Worm (Caenorhabditis elegans) whole organism, L2 larva: ENCODE measurements around the gene nhx-1.
"Not testable (repeated sequence)": the region's sequence is repeated elsewhere in the genome, so short reads cannot be mapped to it uniquely, and the experiment has no call there.

ENCODE experiments used
- C34F6.9 ChIP-seq: fragments of 150-350 bp; optimal IDR thresholded peaks from 2 replicates; lab custom pipeline; 2014; ENCODE audit warnings: missing biosample characterization, missing genetic modification characterization
- F13H6.1 ChIP-seq: sonication (generic microtip); optimal IDR thresholded peaks from 2 replicates; lab custom pipeline; 2016; ENCODE audit warnings: missing genetic modification characterization, missing compliant biosample characterization
- R02D3.7 ChIP-seq: fragments of 150-350 bp; optimal IDR thresholded peaks from 2 replicates; lab custom pipeline; 2014; ENCODE audit warnings: missing biosample characterization, missing genetic modification characterization
- Y55F3AM.14 ChIP-seq: fragments of 200-800 bp; sonication (Bioruptor generic); optimal IDR thresholded peaks from 2 replicates; lab custom pipeline; 2018; ENCODE audit warnings: mild to moderate bottlenecking, missing genetic modification characterization, missing compliant biosample characterization
- ZK546.5 ChIP-seq: sonication (generic microtip); optimal IDR thresholded peaks from 2 replicates; lab custom pipeline; 2017; ENCODE audit warnings: missing biosample characterization, missing genetic modification characterization
- ceh-16 ChIP-seq: fragments of 150-350 bp; optimal IDR thresholded peaks from 2 replicates; lab custom pipeline; 2014; ENCODE audit warnings: missing biosample characterization, missing genetic modification characterization
- crh-2 ChIP-seq: sonication (generic microtip); optimal IDR thresholded peaks from 2 replicates; lab custom pipeline; 2017; ENCODE audit warnings: missing biosample characterization, missing genetic modification characterization
- dmd-4 ChIP-seq: sonication (generic microtip); optimal IDR thresholded peaks from 2 replicates; lab custom pipeline; 2017; ENCODE audit warnings: missing biosample characterization, missing genetic modification characterization
- elt-1 ChIP-seq: fragments of 150-350 bp; optimal IDR thresholded peaks from 2 replicates; lab custom pipeline; 2014; ENCODE audit warnings: missing biosample characterization, missing genetic modification characterization
- elt-3 ChIP-seq: sonication (generic microtip); optimal IDR thresholded peaks from 2 replicates; lab custom pipeline; 2017; ENCODE audit warnings: missing biosample characterization, missing genetic modification characterization
- fos-1 ChIP-seq: fragments of 150-350 bp; optimal IDR thresholded peaks from 2 replicates; lab custom pipeline; 2014; ENCODE audit warnings: missing biosample characterization, missing genetic modification characterization
- lin-13 ChIP-seq: fragments of 150-350 bp; optimal IDR thresholded peaks from 2 replicates; lab custom pipeline; 2014; ENCODE audit warnings: missing biosample characterization, missing genetic modification reagents, missing genetic modification characterization
- lin-39 ChIP-seq: fragments of 150-350 bp; optimal IDR thresholded peaks from 2 replicates; lab custom pipeline; 2014; ENCODE audit warnings: missing biosample characterization, missing genetic modification reagents, missing genetic modification characterization
- mab-5 ChIP-seq: fragments of 150-350 bp; optimal IDR thresholded peaks from 2 replicates; lab custom pipeline; 2014; ENCODE audit warnings: missing biosample characterization, missing genetic modification characterization
- mbf-1 ChIP-seq: sonication (generic microtip); optimal IDR thresholded peaks from 2 replicates; lab custom pipeline; 2017; ENCODE audit warnings: missing biosample characterization, missing genetic modification characterization
- mdl-1 ChIP-seq, 2 experiments: fragments of 150-350 bp in 1 of 2; sonication (generic microtip) in 1 of 2; optimal IDR thresholded peaks; 2 replicates each; lab custom pipeline; 2017; ENCODE audit warnings: missing biosample characterization in 2 of 2, missing genetic modification characterization in 2 of 2
- nhr-10 ChIP-seq: sonication (generic microtip); optimal IDR thresholded peaks from 2 replicates; lab custom pipeline; 2017; ENCODE audit warnings: missing biosample characterization, missing genetic modification characterization
- nhr-11 ChIP-seq: fragments of 150-350 bp; optimal IDR thresholded peaks from 2 replicates; lab custom pipeline; 2014; ENCODE audit warnings: missing biosample characterization, missing genetic modification characterization
- nhr-129 ChIP-seq: fragments of 150-350 bp; optimal IDR thresholded peaks from 2 replicates; lab custom pipeline; 2014; ENCODE audit warnings: missing biosample characterization, missing genetic modification characterization
- nhr-21 ChIP-seq: fragments of 150-350 bp; optimal IDR thresholded peaks from 2 replicates; lab custom pipeline; 2014; ENCODE audit warnings: missing biosample characterization, missing genetic modification characterization
- nhr-23 ChIP-seq: fragments of 150-350 bp; optimal IDR thresholded peaks from 2 replicates; lab custom pipeline; 2014; ENCODE audit warnings: missing biosample characterization, missing genetic modification reagents, missing genetic modification characterization
- nhr-237 ChIP-seq: fragments of 150-350 bp; optimal IDR thresholded peaks from 2 replicates; lab custom pipeline; 2014; ENCODE audit warnings: missing biosample characterization, missing genetic modification characterization
- nhr-6 ChIP-seq: fragments of 150-350 bp; optimal IDR thresholded peaks from 2 replicates; lab custom pipeline; 2014; ENCODE audit warnings: missing biosample characterization, missing genetic modification characterization
- nhr-77 ChIP-seq: fragments of 150-350 bp; optimal IDR thresholded peaks from 2 replicates; lab custom pipeline; 2014; ENCODE audit warnings: missing biosample characterization, missing genetic modification characterization
- peb-1 ChIP-seq: fragments of 150-350 bp; optimal IDR thresholded peaks from 2 replicates; lab custom pipeline; 2014; ENCODE audit warnings: missing biosample characterization, missing genetic modification characterization
- sma-3 ChIP-seq: sonication (generic microtip); optimal IDR thresholded peaks from 2 replicates; lab custom pipeline; 2016; ENCODE audit warnings: missing genetic modification reagents, missing genetic modification characterization, missing compliant biosample characterization
- unc-39 ChIP-seq: fragments of 150-350 bp; optimal IDR thresholded peaks from 2 replicates; lab custom pipeline; 2014; ENCODE audit warnings: missing biosample characterization, missing genetic modification characterization
- unc-55 ChIP-seq: fragments of 150-350 bp; sonication (generic microtip); optimal IDR thresholded peaks from 3 replicates; lab custom pipeline; 2014; ENCODE audit warnings: missing biosample characterization, missing genetic modification reagents, missing genetic modification characterization
- ztf-4 ChIP-seq: fragments of 150-350 bp; optimal IDR thresholded peaks from 2 replicates; lab custom pipeline; 2014; ENCODE audit warnings: missing biosample characterization, missing genetic modification characterization

The nhx-1 gene

DNA sequence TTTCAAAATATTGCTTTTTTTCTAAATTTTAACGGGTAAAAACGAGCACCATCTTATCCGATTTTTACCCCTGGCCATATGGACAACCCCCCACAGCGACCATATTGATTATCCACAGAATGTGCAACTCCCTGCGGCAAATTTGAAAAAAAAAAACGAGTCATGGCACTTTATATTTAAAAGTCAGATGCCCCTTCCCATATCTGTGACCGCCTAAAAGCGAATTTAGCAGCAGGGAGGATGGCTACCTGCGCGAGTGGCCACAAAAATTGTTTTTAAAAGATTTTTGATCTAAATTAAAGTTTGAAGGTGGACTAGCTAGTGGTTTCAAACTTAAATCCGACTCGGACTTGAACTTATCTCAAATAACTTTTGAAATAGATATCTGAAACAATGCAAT lies 39.5 kb downstream of the nhx-1 start (continued):
- TF ChIP-seq nhr-129 (tag; lab: Kevin White, UChicago) (peak; percentile 99), ceh-16 (tag; lab: Kevin White, UChicago) (peak; percentile 81)

DNA sequence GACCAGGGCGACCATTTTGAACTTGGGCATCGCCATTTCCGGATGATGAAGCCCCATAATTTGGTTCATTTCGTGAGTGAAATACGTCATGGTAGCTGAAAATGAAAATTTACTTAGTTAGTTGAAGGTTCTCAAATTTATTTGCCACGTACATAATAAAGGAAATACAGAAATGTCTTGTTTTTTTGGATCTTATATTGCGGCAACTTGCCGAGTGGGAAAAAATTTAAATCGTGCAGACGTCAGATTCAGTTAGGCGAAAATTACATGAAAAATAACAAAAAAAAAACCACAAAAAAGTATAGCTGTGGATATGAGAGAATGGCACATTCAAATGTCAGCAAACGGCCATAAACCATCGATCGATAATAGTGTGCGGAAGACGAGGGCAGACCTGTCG lies 41.9 kb downstream of the nhx-1 start, which contains the start of gene T27A8.2:
Gene T27A8.2 (minus strand): TSS at position 101 of the 400 bp plus-strand sequence.
- TF ChIP-seq lin-13 (GFP tag; lab: Kevin White, UChicago), result no peak
- TF ChIP-seq unc-55 (GFP tag; lab: Kevin White, UChicago), result no peak
- no peak for TF ChIP-seq unc-39
- TF ChIP-seq dmd-4 (tag; lab: Kevin White, UChicago), result no peak
- no peak for TF ChIP-seq nhr-23 (tag; lab: Kevin White, UChicago)
- no peak for TF ChIP-seq R02D3.7
- TF ChIP-seq sma-3, result no peak
- TF ChIP-seq nhr-6 (tag; lab: Kevin White, UChicago), result no peak
- no peak for TF ChIP-seq nhr-10 (tag; lab: Kevin White, UChicago)
- no peak for TF ChIP-seq elt-1 (tag; lab: Kevin White, UChicago)
- no peak for TF ChIP-seq peb-1 (tag; lab: Kevin White, UChicago)
- no peak for TF ChIP-seq C34F6.9 (tag; lab: Kevin White, UChicago)
- no peak for TF ChIP-seq nhr-11 (tag; lab: Kevin White, UChicago)
- TF ChIP-seq fos-1 (tag; lab: Kevin White, UChicago), result no peak
- no peak for TF ChIP-seq nhr-21 (tag; lab: Kevin White, UChicago)
- TF ChIP-seq nhr-237, result no peak
- no peak for TF ChIP-seq Y55F3AM.14
- no peak for TF ChIP-seq mdl-1 (tag; optimal IDR thresholded peaks at IDR 0.05; lab: Kevin White, UChicago)
- TF ChIP-seq ZK546.5 (tag; lab: Kevin White, UChicago), result no peak

DNA sequence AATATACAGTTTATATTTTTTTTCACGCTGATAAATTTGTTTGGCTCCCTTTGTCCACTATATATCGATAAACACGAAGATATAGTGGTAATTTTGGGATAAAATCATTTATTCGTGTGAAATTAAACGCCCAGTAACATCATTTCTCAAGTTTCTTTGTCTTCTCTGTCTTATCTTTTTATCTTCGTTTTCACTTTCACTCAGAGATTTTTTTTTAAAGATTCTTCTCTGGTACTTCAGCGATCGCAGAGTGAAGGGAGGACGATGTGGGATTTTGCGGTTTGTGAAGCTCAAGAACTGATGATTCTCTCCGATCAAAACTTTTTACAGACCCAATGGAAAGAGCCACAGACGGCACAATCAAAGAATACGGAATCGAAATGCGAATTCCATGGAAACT lies 45.5 kb downstream of the nhx-1 start, which contains the start of gene T27A8.3:
Gene T27A8.3 (plus strand): TSS at position 301 of the 400 bp plus-strand sequence.
- TF ChIP-seq R02D3.7; mab-5 (tag; lab: Kevin White, UChicago); lin-39 (tag; lab: Kevin White, UChicago): not testable (repeated sequence)

ce11 chrX:16067984-16068383 lies 51.1 kb downstream of the nhx-1 start:
- TF ChIP-seq R02D3.7 (no peak), nhr-10 (tag; lab: Kevin White, UChicago) (no peak), unc-39 (no peak), mbf-1 (tag; lab: Kevin White, UChicago) (no peak), F13H6.1 (tag; lab: Kevin White, UChicago) (no peak), crh-2 (tag; lab: Kevin White, UChicago) (no peak), Y55F3AM.14 (no peak), elt-3 (tag; lab: Kevin White, UChicago) (no peak), nhr-77 (tag; lab: Kevin White, UChicago) (no peak), mab-5 (tag; lab: Kevin White, UChicago) (no peak), nhr-129 (tag; lab: Kevin White, UChicago) (no peak), nhr-21 (tag; lab: Kevin White, UChicago) (no peak), unc-55 (GFP tag; lab: Kevin White, UChicago) (no peak), lin-13 (GFP tag; lab: Kevin White, UChicago) (no peak), ztf-4 (tag; lab: Kevin White, UChicago) (no peak), nhr-237 (no peak)
